Worm (Caenorhabditis elegans) whole organism, L4/young adult: ENCODE results near the gene srbc-59.
A peak's percentile ranks its signal among the peaks of the same experiment; 100 is the strongest.

Experiments used
- W03F9.2 ChIP-seq: fragments of 150-350 bp; optimal IDR thresholded peaks from 2 replicates; lab custom pipeline; 2014; ENCODE audit warnings: missing biosample characterization, missing genetic modification characterization
- dao-5 ChIP-seq: sonication (generic microtip); optimal IDR thresholded peaks from 2 replicates; lab custom pipeline; 2016; ENCODE audit warnings: missing genotype, missing genetic modification characterization, moderate library complexity, missing compliant biosample characterization
- him-1 ChIP-seq: sonication (generic microtip); optimal IDR thresholded peaks from 2 replicates; lab custom pipeline; 2016; ENCODE audit warnings: missing genotype, missing genetic modification reagents, missing genetic modification characterization, missing compliant biosample characterization

- peak; percentile 38 for TF ChIP-seq W03F9.2 (tag; lab: Kevin White, UChicago)
- no peak for TF ChIP-seq dao-5 (tag; lab: Kevin White, UChicago)
- TF ChIP-seq him-1 (tag; lab: Kevin White, UChicago), result no peak
These were observed 48.2 kb upstream of the srbc-59 start for ce11 chrV:730216-730615.
